Fruit fly (Drosophila melanogaster) whole organism, embryonic: Measurements from ENCODE around the gene 7B2.

Experiments
- Ada2b ChIP-seq: fragments of 200-800 bp; sonication (Bioruptor generic); IDR thresholded peaks from 2 replicates; pipeline ENCODE4 v1.3.6; 2022; ENCODE audit warnings: missing biosample characterization, missing genetic modification characterization
- Atf-2 ChIP-seq: fragments of 200-800 bp; sonication (Bioruptor generic); optimal IDR thresholded peaks from 2 replicates; lab custom pipeline; 2016; ENCODE audit warnings: missing biosample characterization, missing genetic modification characterization
- BEAF-32 ChIP-seq: fragments of 200-800 bp; sonication (Bioruptor generic); optimal IDR thresholded peaks from 3 replicates; lab custom pipeline; 2017; ENCODE audit warnings: missing biosample characterization, missing genetic modification characterization, mild to moderate bottlenecking, moderate library complexity, missing genetic modification reagents
- C15 ChIP-seq: fragments of 200-800 bp; sonication (Bioruptor generic); IDR thresholded peaks from 3 replicates; pipeline ENCODE4 v1.3.6; 2022; ENCODE audit warnings: missing biosample characterization, missing genetic modification characterization
- CG10321 ChIP-seq: fragments of 200-800 bp; sonication (Bioruptor generic); IDR thresholded peaks from 2 replicates; pipeline ENCODE4 v1.3.6; 2022; ENCODE audit warnings: missing biosample characterization, missing genetic modification characterization
- CG14965 ChIP-seq: fragments of 200-800 bp; sonication (Bioruptor generic); optimal IDR thresholded peaks from 2 replicates; lab custom pipeline; 2016; ENCODE audit warnings: missing biosample characterization, missing genetic modification characterization, borderline replicate concordance
- CG15073 ChIP-seq: fragments of 200-800 bp; sonication (Bioruptor generic); optimal IDR thresholded peaks from 2 replicates; lab custom pipeline; 2016; ENCODE audit warnings: missing biosample characterization, missing genetic modification characterization
- CG17359 ChIP-seq: fragments of 200-800 bp; sonication (Bioruptor generic); optimal IDR thresholded peaks from 3 replicates; lab custom pipeline; 2018; ENCODE audit warnings: missing biosample characterization, mild to moderate bottlenecking, missing genetic modification characterization, moderate library complexity
- CG30020 ChIP-seq: fragments of 200-800 bp; optimal IDR thresholded peaks from 2 replicates; lab custom pipeline; 2019; ENCODE audit warnings: missing biosample characterization, mild to moderate bottlenecking, missing genetic modification characterization, moderate library complexity
- CG34376 ChIP-seq: fragments of 200-800 bp; sonication (Bioruptor generic); optimal IDR thresholded peaks from 2 replicates; lab custom pipeline; 2018; ENCODE audit warnings: missing biosample characterization, mild to moderate bottlenecking, missing genetic modification characterization
- CG3726 ChIP-seq: fragments of 200-800 bp; sonication (Bioruptor generic); IDR thresholded peaks from 3 replicates; pipeline ENCODE4, ENCODE4 v1.3.6; 2022; ENCODE audit warnings: missing biosample characterization, missing genetic modification characterization
- CG8359 ChIP-seq: fragments of 200-800 bp; sonication (Bioruptor generic); optimal IDR thresholded peaks from 2 replicates; lab custom pipeline; 2017; ENCODE audit warnings: missing biosample characterization, mild to moderate bottlenecking, missing genetic modification characterization, borderline replicate concordance
- CG9797 ChIP-seq: fragments of 200-800 bp; sonication (Bioruptor generic); optimal IDR thresholded peaks from 3 replicates; lab custom pipeline; 2018; ENCODE audit warnings: missing biosample characterization, mild to moderate bottlenecking, missing genetic modification characterization
- CrebB ChIP-seq: fragments of 200-800 bp; sonication (Bioruptor generic); optimal IDR thresholded peaks from 3 replicates; lab custom pipeline; 2018; ENCODE audit warnings: missing biosample characterization, mild to moderate bottlenecking, missing genetic modification characterization
- D ChIP-seq, 2 experiments: fragments of 200-800 bp in 1 of 2; fragments of >200 bp in 1 of 2; sonication (Bioruptor generic) in 1 of 2; optimal IDR thresholded peaks; 2 replicates in 1 of 2; 3 replicates in 1 of 2; lab custom pipeline; 2017; ENCODE audit warnings: mild to moderate bottlenecking in 1 of 2, missing biosample characterization in 1 of 2, missing genetic modification characterization in 1 of 2, missing genetic modification reagents in 1 of 2
- Doc2 ChIP-seq: fragments of 200-800 bp; sonication (Bioruptor generic); IDR thresholded peaks from 2 replicates; pipeline ENCODE4 v1.3.6; 2022; ENCODE audit warnings: missing biosample characterization, missing genetic modification characterization
- Doc3 ChIP-seq: fragments of 200-800 bp; sonication (Bioruptor generic); IDR thresholded peaks from 3 replicates; pipeline ENCODE4 v1.3.6; 2022; ENCODE audit warnings: missing biosample characterization, missing genetic modification characterization; ENCODE audit not compliant: partially characterized antibody
- Elba2 ChIP-seq: fragments of 200-800 bp; sonication (Bioruptor generic); optimal IDR thresholded peaks from 3 replicates; lab custom pipeline; 2016; ENCODE audit warnings: missing biosample characterization, missing genetic modification characterization
- HmgD ChIP-seq: fragments of 200-800 bp; sonication (Bioruptor generic); optimal IDR thresholded peaks from 3 replicates; lab custom pipeline; 2016; ENCODE audit warnings: missing biosample characterization, missing genetic modification characterization
- Hsf ChIP-seq: fragments of 200-800 bp; sonication (Bioruptor generic); optimal IDR thresholded peaks from 3 replicates; lab custom pipeline; 2016; ENCODE audit warnings: missing biosample characterization, missing genetic modification characterization
- MESR4 ChIP-seq: fragments of 200-800 bp; sonication (Bioruptor generic); optimal IDR thresholded peaks from 2 replicates; lab custom pipeline; 2018; ENCODE audit warnings: missing biosample characterization, mild to moderate bottlenecking, missing genetic modification characterization, moderate library complexity
- MTF-1 ChIP-seq: fragments of 200-800 bp; sonication (Bioruptor generic); optimal IDR thresholded peaks from 2 replicates; lab custom pipeline; 2018; ENCODE audit warnings: missing biosample characterization, mild to moderate bottlenecking, missing genetic modification characterization, borderline replicate concordance
- Mrtf ChIP-seq: fragments of 200-800 bp; sonication (Bioruptor generic); IDR thresholded peaks from 3 replicates; pipeline ENCODE4 v1.3.6; 2022; ENCODE audit warnings: missing biosample characterization, missing genetic modification characterization
- Optix ChIP-seq: fragments of 200-800 bp; sonication (Bioruptor generic); IDR thresholded peaks from 3 replicates; pipeline ENCODE4 v1.3.6; 2022; ENCODE audit warnings: missing biosample characterization, missing genetic modification characterization
- az2 ChIP-seq: fragments of 200-800 bp; sonication (Bioruptor generic); optimal IDR thresholded peaks from 3 replicates; lab custom pipeline; 2016; ENCODE audit warnings: missing biosample characterization, missing genetic modification characterization
- bab2 ChIP-seq: fragments of 200-800 bp; sonication (Bioruptor generic); optimal IDR thresholded peaks from 2 replicates; lab custom pipeline; 2016; ENCODE audit warnings: missing biosample characterization, missing genetic modification characterization
- cg ChIP-seq: fragments of 200-800 bp; sonication (Bioruptor generic); optimal IDR thresholded peaks from 3 replicates; lab custom pipeline; 2019; ENCODE audit warnings: missing biosample characterization, mild to moderate bottlenecking, missing genetic modification characterization, moderate library complexity
- chif ChIP-seq, 2 experiments: fragments of 200-800 bp; sonication (Bioruptor generic); optimal IDR thresholded peaks; 3 replicates each; lab custom pipeline; 2016; ENCODE audit warnings: missing biosample characterization in 2 of 2, missing genetic modification characterization in 2 of 2
- crol ChIP-seq: fragments of 200-800 bp; sonication (Bioruptor generic); IDR thresholded peaks from 2 replicates; pipeline ENCODE4 v1.3.6; 2022; ENCODE audit warnings: missing biosample characterization, missing genetic modification characterization
- disco-r ChIP-seq: fragments of 200-800 bp; sonication (Bioruptor generic); optimal IDR thresholded peaks from 2 replicates; lab custom pipeline; 2016; ENCODE audit warnings: missing biosample characterization, missing genetic modification characterization
- emc ChIP-seq: fragments of 200-800 bp; sonication (Bioruptor generic); optimal IDR thresholded peaks from 2 replicates; lab custom pipeline; 2016; ENCODE audit warnings: missing biosample characterization, missing genetic modification characterization
- fd102C ChIP-seq: fragments of 200-800 bp; sonication (Bioruptor generic); optimal IDR thresholded peaks from 2 replicates; lab custom pipeline; 2018; ENCODE audit warnings: missing biosample characterization, mild to moderate bottlenecking, missing genetic modification characterization, moderate library complexity
- fd64A ChIP-seq: fragments of 200-800 bp; sonication (Bioruptor generic); optimal IDR thresholded peaks from 3 replicates; lab custom pipeline; 2018; ENCODE audit warnings: missing biosample characterization, mild to moderate bottlenecking, missing genetic modification characterization
- gsb ChIP-seq: fragments of 200-800 bp; sonication (Bioruptor generic); IDR thresholded peaks from 2 replicates; pipeline ENCODE4 v1.3.6; 2022; ENCODE audit warnings: missing biosample characterization, missing genetic modification characterization
- hb ChIP-seq: fragments of 200-800 bp; sonication (Bioruptor generic); IDR thresholded peaks from 3 replicates; pipeline ENCODE4 v1.3.6; 2022; ENCODE audit warnings: missing biosample characterization, missing genetic modification characterization; ENCODE audit not compliant: partially characterized antibody
- hth ChIP-seq: fragments of >200 bp; optimal IDR thresholded peaks from 2 replicates; lab custom pipeline; 2017; ENCODE audit warnings: inconsistent platforms
- ind ChIP-seq: fragments of 200-800 bp; sonication (Bioruptor generic); optimal IDR thresholded peaks from 3 replicates; lab custom pipeline; 2016; ENCODE audit warnings: missing biosample characterization, missing genetic modification characterization
- jigr1 ChIP-seq: fragments of 200-800 bp; sonication (Bioruptor generic); IDR thresholded peaks from 3 replicates; pipeline ENCODE4 v1.3.6; 2022; ENCODE audit warnings: missing biosample characterization, missing genetic modification characterization
- kay ChIP-seq: fragments of 200-800 bp; sonication (Bioruptor generic); optimal IDR thresholded peaks from 2 replicates; lab custom pipeline; 2016; ENCODE audit warnings: missing biosample characterization, missing genetic modification characterization
- lov ChIP-seq, 2 experiments: fragments of 200-800 bp in 1 of 2; fragments of >200 bp in 1 of 2; sonication (Bioruptor generic) in 1 of 2; IDR thresholded peaks in 1 of 2; optimal IDR thresholded peaks in 1 of 2; 2 replicates in 1 of 2; 3 replicates in 1 of 2; pipeline versions ENCODE4 v1.3.6 to Lab custom; 2017 to 2022; ENCODE audit warnings: missing biosample characterization in 1 of 2, missing genetic modification characterization in 1 of 2
- luna ChIP-seq: fragments of 200-800 bp; sonication (Bioruptor generic); optimal IDR thresholded peaks from 2 replicates; lab custom pipeline; 2016; ENCODE audit warnings: missing biosample characterization, missing genetic modification characterization
- mam ChIP-seq: fragments of 200-800 bp; sonication (Bioruptor generic); optimal IDR thresholded peaks from 3 replicates; lab custom pipeline; 2016; ENCODE audit warnings: missing biosample characterization, missing genetic modification characterization
- nom ChIP-seq: fragments of 200-800 bp; sonication (Bioruptor generic); optimal IDR thresholded peaks from 2 replicates; lab custom pipeline; 2017; ENCODE audit warnings: missing biosample characterization, missing genetic modification characterization, mild to moderate bottlenecking, moderate library complexity, missing genetic modification reagents
- salm ChIP-seq: fragments of 200-800 bp; sonication (Bioruptor generic); optimal IDR thresholded peaks from 2 replicates; lab custom pipeline; 2018; ENCODE audit warnings: missing biosample characterization, mild to moderate bottlenecking, missing genetic modification characterization
- sima ChIP-seq: fragments of 200-800 bp; sonication (Bioruptor generic); optimal IDR thresholded peaks from 2 replicates; lab custom pipeline; 2016; ENCODE audit warnings: missing biosample characterization, missing genetic modification characterization
- so ChIP-seq: fragments of 200-800 bp; sonication (Bioruptor generic); IDR thresholded peaks from 3 replicates; pipeline ENCODE4 v1.3.6; 2022; ENCODE audit warnings: missing biosample characterization, missing genetic modification characterization
- sqz ChIP-seq: fragments of 200-800 bp; sonication (Bioruptor generic); optimal IDR thresholded peaks from 3 replicates; lab custom pipeline; 2018; ENCODE audit warnings: missing biosample characterization, mild to moderate bottlenecking, missing genetic modification characterization
- tin ChIP-seq: fragments of 200-800 bp; sonication (Bioruptor generic); optimal IDR thresholded peaks from 3 replicates; lab custom pipeline; 2016; ENCODE audit warnings: missing biosample characterization, missing genetic modification characterization
- toy ChIP-seq: fragments of 200-800 bp; sonication (Bioruptor generic); IDR thresholded peaks from 2 replicates; pipeline ENCODE4 v1.3.6; 2022; ENCODE audit warnings: missing biosample characterization, missing genetic modification characterization
- twi ChIP-seq: fragments of 200-800 bp; optimal IDR thresholded peaks from 2 replicates; lab custom pipeline; 2019; ENCODE audit warnings: missing biosample characterization, mild to moderate bottlenecking, missing genetic modification characterization, moderate library complexity
- zen ChIP-seq: fragments of 200-800 bp; sonication (Bioruptor generic); optimal IDR thresholded peaks from 3 replicates; lab custom pipeline; 2018; ENCODE audit warnings: missing biosample characterization, mild to moderate bottlenecking, missing genetic modification characterization, moderate library complexity

The 7B2 gene

DNA sequence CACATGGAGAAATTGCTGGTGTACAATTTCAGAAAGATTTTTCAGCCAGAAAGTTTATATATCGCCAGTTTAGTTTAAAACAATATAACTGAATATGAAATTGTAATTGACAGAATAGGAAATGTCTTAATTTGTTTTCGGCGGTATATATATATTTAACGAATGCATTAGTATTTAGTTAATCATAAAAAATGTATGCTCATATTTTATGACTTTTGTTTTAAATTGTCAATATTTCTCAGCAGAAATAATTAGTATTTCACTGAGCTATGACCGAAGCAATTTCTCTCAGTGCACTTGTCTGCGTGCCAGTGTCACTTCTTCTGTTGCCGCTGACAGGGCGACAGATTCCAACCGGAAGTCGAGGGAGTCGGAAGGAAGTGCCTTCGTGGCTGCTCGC is 36.4 kb downstream of the 7B2 start (continued):
- TF ChIP-seq Hsf (GFP tag; lab: Kevin White, UChicago) (peak; percentile 52), BEAF-32 (GFP tag; lab: Kevin White, UChicago) (no peak), CG34376 (GFP tag; lab: Kevin White, UChicago) (no peak), CG8359 (GFP tag; lab: Kevin White, UChicago) (no peak), mam (GFP tag; lab: Kevin White, UChicago) (peak; percentile 6), CG3726 (GFP tag; lab: Robert Waterston, UW) (no peak), CG14965 (GFP tag; lab: Kevin White, UChicago) (no peak), MESR4 (GFP tag; lab: Kevin White, UChicago) (no peak), C15 (0 out of 3 replicates have a peak, but pooled peaks have one; percentile 33), hth (lab: Kevin White, UChicago) (no peak), cg (GFP tag; lab: Kevin White, UChicago) (no peak), Doc3 (no peak), CG9797 (GFP tag; lab: Kevin White, UChicago) (no peak), salm (no peak), so (no peak), crol (no peak), Elba2 (GFP tag; lab: Kevin White, UChicago) (no peak), fd102C (GFP tag; lab: Kevin White, UChicago) (no peak), chif (GFP tag; optimal IDR thresholded peaks at IDR 0.05; lab: Kevin White, UChicago) (no peak), emc (no peak), lov (optimal IDR thresholded peaks at IDR 0.05; lab: Kevin White, UChicago) (no peak), lov (GFP tag; IDR thresholded peaks at IDR 0.05; lab: Robert Waterston, UW) (no peak), D (optimal IDR thresholded peaks at IDR 0.05; lab: Kevin White, UChicago) (no peak), D (GFP tag; optimal IDR thresholded peaks at IDR 0.05; lab: Kevin White, UChicago) (peak; percentile 44), CG15073 (GFP tag; lab: Kevin White, UChicago) (no peak), HmgD (no peak), Ada2b (GFP tag; lab: Robert Waterston, UW) (no peak), jigr1 (GFP tag; lab: Robert Waterston, UW) (no peak), kay (no peak), Mrtf (GFP tag; lab: Robert Waterston, UW) (no peak), fd64A (GFP tag; lab: Kevin White, UChicago) (no peak), toy (no peak), CG30020 (tag; lab: Kevin White, UChicago) (no peak), CG17359 (tag; lab: Kevin White, UChicago) (peak; percentile 42), az2 (GFP tag; lab: Kevin White, UChicago) (peak; percentile 19), disco-r (GFP tag; lab: Kevin White, UChicago) (no peak), MTF-1 (no peak), twi (tag; lab: Kevin White, UChicago) (no peak), nom (GFP tag; lab: Kevin White, UChicago) (no peak), CG10321 (GFP tag; lab: Robert Waterston, UW) (no peak), CrebB (tag; lab: Kevin White, UChicago) (no peak), sima (GFP tag; lab: Kevin White, UChicago) (no peak), Optix (GFP tag; lab: Robert Waterston, UW) (no peak), Doc2 (GFP tag; lab: Robert Waterston, UW) (no peak), zen (tag; lab: Kevin White, UChicago) (no peak), tin (peak; percentile 4), luna (GFP tag; lab: Kevin White, UChicago) (no peak), bab2 (GFP tag; lab: Kevin White, UChicago) (no peak), hb (GFP tag; lab: Robert Waterston, UW) (no peak), gsb (GFP tag; lab: Robert Waterston, UW) (no peak), sqz (GFP tag; lab: Kevin White, UChicago) (no peak), Atf-2 (GFP tag; lab: Kevin White, UChicago) (no peak), ind (peak; percentile 23)
